Worm (Caenorhabditis elegans): ENCODE data around the gene rheb-1.

DNA sequence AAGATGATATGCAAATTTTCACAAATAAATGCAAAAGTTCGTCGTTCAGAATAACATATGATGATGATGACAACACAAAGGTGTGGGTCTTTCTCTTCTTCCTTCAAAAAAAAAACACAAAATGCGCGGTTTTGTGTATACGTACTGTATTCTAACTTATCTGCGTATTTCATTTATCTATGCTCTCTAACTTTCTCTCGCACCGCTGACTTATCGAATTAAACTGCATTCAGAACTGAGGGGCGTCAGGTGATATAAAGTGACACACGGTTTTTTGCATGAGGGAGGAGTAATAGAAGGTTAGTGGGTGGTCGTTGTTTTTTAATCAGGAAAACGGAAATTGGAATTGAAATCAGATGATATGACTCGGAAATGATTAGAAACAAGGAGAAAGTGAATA lies 44.4 kb upstream of the rheb-1 start, which contains the start of gene sod-4:
- TF ChIP-seq sox-4 (tag; optimal IDR thresholded peaks at IDR 0.05) (no peak), syd-9 (tag; optimal IDR thresholded peaks at IDR 0.05) (no peak), K09A11.1 (tag; optimal IDR thresholded peaks at IDR 0.05; ENCODE audit: insufficient read depth) (no peak), ceh-34 (tag; optimal IDR thresholded peaks at IDR 0.05) (no peak), tbx-2 (tag; optimal IDR thresholded peaks at IDR 0.05) (no peak)
